Worm (Caenorhabditis elegans) whole organism, L1 larva: ENCODE measurements around the gene ptp-5.2.

Experiments
- C16A3.4 ChIP-seq: fragments of 150-350 bp; optimal IDR thresholded peaks from 2 replicates; lab custom pipeline; 2014; ENCODE audit warnings: missing biosample characterization, missing genetic modification characterization
- ama-1 ChIP-seq: fragments of 150-350 bp; optimal IDR thresholded peaks from 2 replicates; lab custom pipeline; 2014
- blmp-1 ChIP-seq: fragments of 150-350 bp; optimal IDR thresholded peaks from 2 replicates; lab custom pipeline; 2014; ENCODE audit warnings: missing biosample characterization, missing genetic modification characterization
- ceh-82 ChIP-seq, 3 experiments: fragments of 150-350 bp in 1 of 3; sonication (generic microtip) in 2 of 3; optimal IDR thresholded peaks; 2 replicates each; lab custom pipeline; 2014 to 2017; ENCODE audit warnings: missing biosample characterization in 3 of 3, missing genetic modification characterization in 3 of 3
- dpl-1 ChIP-seq, 3 experiments: fragments of 150-350 bp in 2 of 3; sonication (generic microtip) in 1 of 3; optimal IDR thresholded peaks; 2 replicates each; lab custom pipeline; 2014 to 2017; ENCODE audit warnings: missing biosample characterization in 3 of 3, missing genetic modification characterization in 3 of 3, missing genetic modification reagents in 3 of 3
- dsc-1 ChIP-seq: sonication (generic microtip); optimal IDR thresholded peaks from 2 replicates; lab custom pipeline; 2016; ENCODE audit warnings: mild to moderate bottlenecking, missing genetic modification characterization, missing compliant biosample characterization
- efl-1 ChIP-seq, 4 experiments: fragments of 150-350 bp; optimal IDR thresholded peaks in 3 of 4; peaks in 1 of 4; 1 replicate in 1 of 4; 2 replicates in 3 of 4; lab custom pipeline; 2014; ENCODE audit warnings: missing biosample characterization in 2 of 4, missing genetic modification characterization in 2 of 4, missing genetic modification reagents in 2 of 4
- egl-13 ChIP-seq: sonication (generic microtip); optimal IDR thresholded peaks from 2 replicates; lab custom pipeline; 2016; ENCODE audit warnings: missing genotype, missing genetic modification reagents, missing genetic modification characterization, missing compliant biosample characterization
- egl-27 ChIP-seq, 2 experiments: fragments of 150-350 bp in 1 of 2; sonication (generic microtip); optimal IDR thresholded peaks; 3 replicates each; lab custom pipeline; 2017 to 2018; ENCODE audit warnings: missing biosample characterization in 2 of 2, missing genetic modification characterization in 2 of 2, missing genetic modification reagents in 2 of 2
- elt-2 ChIP-seq: sonication (generic microtip); optimal IDR thresholded peaks from 2 replicates; lab custom pipeline; 2016; ENCODE audit warnings: missing genetic modification characterization, mild to moderate bottlenecking, inconsistent platforms, missing compliant biosample characterization, missing genetic modification reagents
- elt-3 ChIP-seq, 6 experiments: fragments of 150-350 bp in 1 of 6; sonication (generic microtip); optimal IDR thresholded peaks; 2 replicates each; lab custom pipeline; 2017 to 2018; ENCODE audit warnings: missing biosample characterization in 6 of 6, missing genetic modification characterization in 6 of 6, inconsistent platforms in 1 of 6
- fkh-8 ChIP-seq: sonication (generic microtip); optimal IDR thresholded peaks from 2 replicates; lab custom pipeline; 2016; ENCODE audit warnings: mild to moderate bottlenecking, missing genetic modification characterization, missing compliant biosample characterization
- isw-1 ChIP-seq: fragments of 200-800 bp; sonication (Bioruptor generic); IDR thresholded peaks from 2 replicates; pipeline ENCODE4 v1.3.6; 2022; ENCODE audit warnings: missing genetic modification characterization, missing compliant biosample characterization
- jun-1 ChIP-seq: fragments of 150-350 bp; optimal IDR thresholded peaks from 2 replicates; lab custom pipeline; 2014; ENCODE audit warnings: missing biosample characterization, missing genetic modification reagents, missing genetic modification characterization
- lin-13 ChIP-seq: fragments of 150-350 bp; optimal IDR thresholded peaks from 2 replicates; lab custom pipeline; 2014; ENCODE audit warnings: missing biosample characterization, missing genetic modification reagents, missing genetic modification characterization
- lin-14 ChIP-seq: fragments of 200-800 bp; sonication (Bioruptor generic); optimal IDR thresholded peaks from 2 replicates; lab custom pipeline; 2018; ENCODE audit warnings: mild to moderate bottlenecking, missing genetic modification characterization, moderate library complexity, missing compliant biosample characterization
- lin-35 ChIP-seq, 2 experiments: fragments of 150-350 bp; optimal IDR thresholded peaks; 2 replicates each; lab custom pipeline; 2014; ENCODE audit warnings: missing biosample characterization in 2 of 2, missing genetic modification characterization in 2 of 2, missing genetic modification reagents in 2 of 2
- lir-3 ChIP-seq: sonication (generic microtip); optimal IDR thresholded peaks from 2 replicates; lab custom pipeline; 2016; ENCODE audit warnings: mild to moderate bottlenecking, missing genetic modification characterization, moderate library complexity, missing compliant biosample characterization; ENCODE audit not compliant: poor library complexity
- lsy-2 ChIP-seq, 2 experiments: fragments of 150-350 bp; optimal IDR thresholded peaks; 2 replicates each; lab custom pipeline; 2014; ENCODE audit warnings: missing biosample characterization in 2 of 2, missing genetic modification characterization in 2 of 2
- mab-9 ChIP-seq: fragments of 200-800 bp; sonication (Bioruptor generic); IDR thresholded peaks from 2 replicates; pipeline ENCODE4 v1.3.6; 2022; ENCODE audit warnings: missing genetic modification reagents, missing genetic modification characterization, missing compliant biosample characterization
- mdl-1 ChIP-seq, 2 experiments: fragments of 150-350 bp; optimal IDR thresholded peaks; 2 replicates each; lab custom pipeline; 2014 to 2017; ENCODE audit warnings: missing biosample characterization in 2 of 2, missing genetic modification characterization in 2 of 2, inconsistent platforms in 1 of 2
- mep-1 ChIP-seq: fragments of 150-350 bp; optimal IDR thresholded peaks from 2 replicates; lab custom pipeline; 2014; ENCODE audit warnings: missing biosample characterization, missing genetic modification characterization
- nhr-19 ChIP-seq: fragments of 200-800 bp; sonication (Bioruptor generic); conservative IDR thresholded peaks from 2 replicates; pipeline ENCODE4 v1.3.6; 2022; ENCODE audit warnings: missing genetic modification characterization, missing compliant biosample characterization
- nhr-20 ChIP-seq: sonication (generic microtip); optimal IDR thresholded peaks from 2 replicates; lab custom pipeline; 2016; ENCODE audit warnings: mild to moderate bottlenecking, missing genetic modification characterization, missing compliant biosample characterization
- nhr-47 ChIP-seq: sonication (generic microtip); optimal IDR thresholded peaks from 2 replicates; lab custom pipeline; 2016; ENCODE audit warnings: mild to moderate bottlenecking, missing genetic modification characterization, moderate library complexity, missing compliant biosample characterization
- nhr-71 ChIP-seq: sonication (generic microtip); optimal IDR thresholded peaks from 2 replicates; lab custom pipeline; 2016; ENCODE audit warnings: mild to moderate bottlenecking, missing genetic modification characterization, moderate library complexity, missing compliant biosample characterization
- nhr-85 ChIP-seq: sonication (generic microtip); peaks from one replicate; lab custom pipeline; 2016; ENCODE audit warnings: missing genetic modification characterization, inconsistent platforms, missing compliant biosample characterization
- nhr-90 ChIP-seq: sonication (generic microtip); optimal IDR thresholded peaks from 2 replicates; lab custom pipeline; 2016; ENCODE audit warnings: mild to moderate bottlenecking, missing genetic modification characterization, missing compliant biosample characterization; ENCODE audit not compliant: poor library complexity
- rnt-1 ChIP-seq: sonication (generic microtip); optimal IDR thresholded peaks from 2 replicates; lab custom pipeline; 2016; ENCODE audit warnings: mild to moderate bottlenecking, missing genetic modification characterization, moderate library complexity, missing compliant biosample characterization
- skn-1 ChIP-seq: fragments of 150-350 bp; optimal IDR thresholded peaks from 2 replicates; lab custom pipeline; 2014; ENCODE audit warnings: missing biosample characterization, missing genetic modification characterization
- snpc-4 ChIP-seq: fragments of 150-350 bp; optimal IDR thresholded peaks from 2 replicates; lab custom pipeline; 2014; ENCODE audit warnings: missing biosample characterization, missing genetic modification characterization
- snu-23 ChIP-seq: sonication (generic microtip); optimal IDR thresholded peaks from 2 replicates; lab custom pipeline; 2016; ENCODE audit warnings: missing genetic modification characterization, missing compliant biosample characterization
- swsn-7 ChIP-seq: sonication (generic microtip); optimal IDR thresholded peaks from 2 replicates; lab custom pipeline; 2016; ENCODE audit warnings: missing genetic modification characterization, missing compliant biosample characterization
- tbx-2 ChIP-seq: sonication (generic microtip); optimal IDR thresholded peaks from 2 replicates; lab custom pipeline; 2016; ENCODE audit warnings: missing genetic modification characterization, missing compliant biosample characterization
- unc-86 ChIP-seq: sonication (generic microtip); optimal IDR thresholded peaks from 2 replicates; lab custom pipeline; 2016; ENCODE audit warnings: missing genetic modification characterization, missing compliant biosample characterization
- vab-15 ChIP-seq: sonication (generic microtip); optimal IDR thresholded peaks from 2 replicates; lab custom pipeline; 2017; ENCODE audit warnings: missing genotype, mild to moderate bottlenecking, missing genetic modification characterization, missing compliant biosample characterization
- xbp-1 ChIP-seq: sonication (generic microtip); optimal IDR thresholded peaks from 2 replicates; lab custom pipeline; 2016; ENCODE audit warnings: missing genetic modification characterization, missing compliant biosample characterization

ptp-5.2 gene

DNA sequence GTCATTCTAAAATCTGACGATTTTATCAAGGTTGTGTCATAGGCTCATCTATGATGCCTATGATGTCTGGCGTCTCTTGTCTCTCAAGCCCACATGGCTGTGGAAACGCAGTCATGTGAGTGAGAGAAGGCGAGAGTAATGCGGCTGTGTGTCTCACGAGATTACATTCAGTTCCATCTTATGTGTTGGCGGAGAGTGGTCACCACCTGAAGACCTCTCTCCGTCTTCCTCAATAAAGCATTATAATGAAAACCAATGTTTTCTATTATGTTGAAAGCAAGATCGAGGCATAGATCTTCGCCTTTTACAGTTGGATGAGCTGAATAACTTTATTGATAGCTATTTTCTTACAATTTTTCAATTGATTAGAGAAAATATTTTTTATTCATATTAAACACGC, 2.6 kb upstream of the ptp-5.2 start:
- TF ChIP-seq nhr-90, result peak; percentile 28
- peak; percentile 89 for TF ChIP-seq lin-14
- TF ChIP-seq nhr-19 (GFP tag; lab: Robert Waterston, UW), result peak; percentile 69
- peak; percentile 50 for TF ChIP-seq unc-86 (tag; lab: Kevin White, UChicago)
- peak; percentile 50 to 55 for TF ChIP-seq efl-1 (optimal IDR thresholded peaks at IDR 0.05; lab: Kevin White, UChicago)
- TF ChIP-seq efl-1 (GFP tag; optimal IDR thresholded peaks at IDR 0.05 in 1 of 2; lab: Kevin White, UChicago), result peak; percentile 44 to 92
- peak; percentile 62 for TF ChIP-seq xbp-1 (tag; lab: Kevin White, UChicago)
- peak; percentile 89 for TF ChIP-seq nhr-71 (tag; lab: Kevin White, UChicago)
- TF ChIP-seq C16A3.4 (tag; lab: Kevin White, UChicago), result peak; percentile 51
- TF ChIP-seq snpc-4 (tag; lab: Kevin White, UChicago), result peak; percentile 13
- TF ChIP-seq fkh-8 (tag; lab: Kevin White, UChicago), result peak; percentile 72
- TF ChIP-seq jun-1 (tag; lab: Kevin White, UChicago), result peak; percentile 2
- TF ChIP-seq lsy-2 (tag; optimal IDR thresholded peaks at IDR 0.05; lab: Kevin White, UChicago), result peak; percentile 61 to 77
- TF ChIP-seq mab-9 (GFP tag; lab: Robert Waterston, UW), result peak; percentile 44; the same call in 1 of the 2 replicates
- peak; percentile 57 for TF ChIP-seq swsn-7 (tag; lab: Kevin White, UChicago)
- peak; percentile 39 for TF ChIP-seq dsc-1 (tag; lab: Kevin White, UChicago)
- peak in 1 of 6 experiments; percentile 28 for TF ChIP-seq elt-3 (tag; optimal IDR thresholded peaks at IDR 0.05; lab: Kevin White, UChicago)
- peak; percentile 71 for TF ChIP-seq nhr-47 (tag; lab: Kevin White, UChicago)
- TF ChIP-seq lin-13, result peak; percentile 48
- TF ChIP-seq snu-23 (GFP tag; lab: Kevin White, UChicago), result peak; percentile 77
- peak; percentile 47 for TF ChIP-seq lir-3 (tag; lab: Kevin White, UChicago)
- TF ChIP-seq lin-35 (GFP tag; optimal IDR thresholded peaks at IDR 0.05; lab: Kevin White, UChicago), result peak; percentile 50 to 79
- TF ChIP-seq dpl-1 (GFP tag; optimal IDR thresholded peaks at IDR 0.05; lab: Kevin White, UChicago), result peak; percentile 19 to 35 (median 32)
- TF ChIP-seq egl-13 (tag; lab: Kevin White, UChicago), result peak; percentile 22
- TF ChIP-seq tbx-2, result peak; percentile 61
- TF ChIP-seq rnt-1 (tag; lab: Kevin White, UChicago), result peak; percentile 57
- peak; percentile 24 for TF ChIP-seq skn-1 (tag; lab: Kevin White, UChicago)
- TF ChIP-seq mdl-1 (tag; optimal IDR thresholded peaks at IDR 0.05; lab: Kevin White, UChicago), result peak in 1 of 2 experiments; percentile 80
- peak; percentile 80 for TF ChIP-seq nhr-20
- peak; percentile 57 for TF ChIP-seq ama-1 (lab: Kevin White, UChicago)
- TF ChIP-seq blmp-1 (tag; lab: Kevin White, UChicago), result peak; percentile 72
- TF ChIP-seq elt-2 (tag; lab: Kevin White, UChicago), result peak; percentile 47
- peak; percentile 64 for TF ChIP-seq mep-1 (tag; lab: Kevin White, UChicago)
- TF ChIP-seq nhr-85 (tag; lab: Kevin White, UChicago), result peak; percentile 77
- TF ChIP-seq ceh-82 (tag; optimal IDR thresholded peaks at IDR 0.05; lab: Kevin White, UChicago), result peak in 1 of 3 experiments; percentile 34
- peak; percentile 60 for TF ChIP-seq isw-1 (GFP tag; lab: Robert Waterston, UW)

DNA sequence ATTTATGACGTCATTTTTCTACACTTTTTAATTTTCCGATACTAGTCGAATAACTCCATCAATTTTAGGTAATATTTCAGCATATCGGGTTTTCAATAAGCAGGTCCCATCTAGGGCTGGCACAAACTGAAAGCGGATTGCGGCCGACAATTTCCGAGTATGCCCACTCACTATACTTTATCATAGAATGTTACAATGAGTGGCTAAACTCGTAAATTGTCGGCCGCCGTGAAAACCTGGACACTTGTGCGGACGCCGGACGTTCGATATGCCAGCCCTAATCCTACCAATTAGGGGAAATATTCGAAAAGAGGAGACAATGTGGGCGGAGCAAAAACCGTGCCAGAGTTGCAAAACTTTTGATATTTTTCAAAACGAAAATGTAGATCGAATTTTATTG, 1.1 kb downstream of the ptp-5.2 start:
- TF ChIP-seq egl-27 (tag; optimal IDR thresholded peaks at IDR 0.05; lab: Kevin White, UChicago) (no peak), nhr-71 (tag; lab: Kevin White, UChicago) (no peak)

DNA sequence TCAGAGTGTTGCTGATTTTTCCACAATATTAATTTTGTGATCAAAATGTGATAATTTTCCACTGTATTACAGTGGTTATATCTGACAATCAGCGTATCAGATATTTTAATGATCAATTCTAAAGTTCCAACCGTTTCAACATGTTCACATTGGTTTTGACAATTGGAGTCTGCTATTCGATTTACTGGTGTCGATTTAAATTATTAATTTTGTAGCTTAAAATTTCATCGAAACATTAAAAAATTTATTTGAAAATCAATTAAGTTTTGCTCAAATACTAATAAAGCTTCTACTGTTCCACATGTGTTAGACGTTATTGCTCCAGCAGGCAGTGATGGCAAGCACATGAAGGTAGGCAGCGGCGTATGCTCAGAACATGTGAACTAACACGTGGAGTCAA, 3.0 kb downstream of the ptp-5.2 start:
- TF ChIP-seq nhr-85 (tag; lab: Kevin White, UChicago) (no peak), vab-15 (no peak), dsc-1 (tag; lab: Kevin White, UChicago) (peak; percentile 19)
